Worm (Caenorhabditis elegans) whole organism, midembryonic: ENCODE results near the gene lin-9.

ENCODE experiments used
- cog-1 ChIP-seq: sonication (generic microtip); optimal IDR thresholded peaks from 2 replicates; lab custom pipeline; 2016; ENCODE audit warnings: missing genetic modification characterization, missing compliant biosample characterization
- tab-1 ChIP-seq: fragments of 200-800 bp; sonication (Bioruptor generic); IDR thresholded peaks from 2 replicates; pipeline ENCODE4 v1.3.6; 2022; ENCODE audit warnings: missing genetic modification characterization, missing compliant biosample characterization

- TF ChIP-seq cog-1 (tag; lab: Kevin White, UChicago) (no peak), tab-1 (GFP tag; lab: Robert Waterston, UW) (no peak)
Observed at ce11 chrIII:8925539-8925938, 21.6 kb upstream of the lin-9 start.
